Worm (Caenorhabditis elegans) whole organism, L1 larva: ENCODE data around the gene sluh-7.

ENCODE experiments used
- C34B4.2 ChIP-seq: sonication (generic microtip); optimal IDR thresholded peaks from 2 replicates; lab custom pipeline; 2017; ENCODE audit warnings: mild to moderate bottlenecking, missing genetic modification characterization, missing compliant biosample characterization
- F16B12.6 ChIP-seq: fragments of 150-350 bp; optimal IDR thresholded peaks from 2 replicates; lab custom pipeline; 2014; ENCODE audit warnings: missing biosample characterization, missing genetic modification characterization
- Y116A8C.19 ChIP-seq: sonication (generic microtip); optimal IDR thresholded peaks from 2 replicates; lab custom pipeline; 2016; ENCODE audit warnings: missing compliant biosample characterization, missing genetic modification characterization, borderline replicate concordance
- ama-1 ChIP-seq: fragments of 150-350 bp; optimal IDR thresholded peaks from 2 replicates; lab custom pipeline; 2014
- ceh-8 ChIP-seq: fragments of 200-800 bp; sonication (Bioruptor generic); optimal IDR thresholded peaks from 2 replicates; lab custom pipeline; 2018; ENCODE audit warnings: mild to moderate bottlenecking, missing genetic modification characterization, moderate library complexity, missing compliant biosample characterization
- ceh-82 ChIP-seq, 3 experiments: fragments of 150-350 bp in 1 of 3; sonication (generic microtip) in 2 of 3; optimal IDR thresholded peaks; 2 replicates each; lab custom pipeline; 2014 to 2017; ENCODE audit warnings: missing biosample characterization in 3 of 3, missing genetic modification characterization in 3 of 3
- ceh-88 ChIP-seq: fragments of 200-800 bp; sonication (Bioruptor generic); IDR thresholded peaks from 2 replicates; pipeline ENCODE4 v1.3.6; 2022; ENCODE audit warnings: missing genetic modification characterization, missing compliant biosample characterization
- ceh-90 ChIP-seq: sonication (generic microtip); optimal IDR thresholded peaks from 2 replicates; lab custom pipeline; 2016; ENCODE audit warnings: missing genetic modification characterization, missing compliant biosample characterization
- dpl-1 ChIP-seq, 3 experiments: fragments of 150-350 bp in 2 of 3; sonication (generic microtip) in 1 of 3; optimal IDR thresholded peaks; 2 replicates each; lab custom pipeline; 2014 to 2017; ENCODE audit warnings: missing biosample characterization in 3 of 3, missing genetic modification characterization in 3 of 3, missing genetic modification reagents in 3 of 3
- efl-1 ChIP-seq, 4 experiments: fragments of 150-350 bp; optimal IDR thresholded peaks in 3 of 4; peaks in 1 of 4; 1 replicate in 1 of 4; 2 replicates in 3 of 4; lab custom pipeline; 2014; ENCODE audit warnings: missing biosample characterization in 2 of 4, missing genetic modification characterization in 2 of 4, missing genetic modification reagents in 2 of 4
- efl-3 ChIP-seq: fragments of 200-800 bp; sonication (Bioruptor generic); optimal IDR thresholded peaks from 2 replicates; lab custom pipeline; 2018; ENCODE audit warnings: mild to moderate bottlenecking, missing genetic modification characterization, missing compliant biosample characterization
- egl-27 ChIP-seq, 2 experiments: fragments of 150-350 bp in 1 of 2; sonication (generic microtip); optimal IDR thresholded peaks; 3 replicates each; lab custom pipeline; 2017 to 2018; ENCODE audit warnings: missing biosample characterization in 2 of 2, missing genetic modification characterization in 2 of 2, missing genetic modification reagents in 2 of 2
- elt-2 ChIP-seq: sonication (generic microtip); optimal IDR thresholded peaks from 2 replicates; lab custom pipeline; 2016; ENCODE audit warnings: missing genetic modification characterization, mild to moderate bottlenecking, inconsistent platforms, missing compliant biosample characterization, missing genetic modification reagents
- elt-3 ChIP-seq, 6 experiments: fragments of 150-350 bp in 1 of 6; sonication (generic microtip); optimal IDR thresholded peaks; 2 replicates each; lab custom pipeline; 2017 to 2018; ENCODE audit warnings: missing biosample characterization in 6 of 6, missing genetic modification characterization in 6 of 6, inconsistent platforms in 1 of 6
- ets-5 ChIP-seq: fragments of 200-800 bp; sonication (Bioruptor generic); IDR thresholded peaks from 2 replicates; pipeline ENCODE4 v1.3.6; 2022; ENCODE audit warnings: missing genetic modification characterization, missing compliant biosample characterization
- fkh-4 ChIP-seq: sonication (generic microtip); optimal IDR thresholded peaks from 2 replicates; lab custom pipeline; 2016; ENCODE audit warnings: missing compliant biosample characterization, missing genetic modification characterization, borderline replicate concordance
- grh-1 ChIP-seq: fragments of 200-800 bp; sonication (Bioruptor generic); IDR thresholded peaks from 2 replicates; pipeline ENCODE4 v1.3.6; 2022; ENCODE audit warnings: missing genetic modification reagents, missing genetic modification characterization, missing compliant biosample characterization
- hlh-4 ChIP-seq: sonication (generic microtip); optimal IDR thresholded peaks from 2 replicates; lab custom pipeline; 2016; ENCODE audit warnings: mild to moderate bottlenecking, missing genetic modification characterization, missing compliant biosample characterization
- hpl-2 ChIP-seq: fragments of 150-350 bp; optimal IDR thresholded peaks from 2 replicates; lab custom pipeline; 2014; ENCODE audit warnings: missing biosample characterization, missing genetic modification reagents, missing genetic modification characterization
- irx-1 ChIP-seq: sonication (generic microtip); optimal IDR thresholded peaks from 2 replicates; lab custom pipeline; 2016; ENCODE audit warnings: missing genetic modification characterization, missing compliant biosample characterization
- isw-1 ChIP-seq: fragments of 200-800 bp; sonication (Bioruptor generic); IDR thresholded peaks from 2 replicates; pipeline ENCODE4 v1.3.6; 2022; ENCODE audit warnings: missing genetic modification characterization, missing compliant biosample characterization
- lin-35 ChIP-seq, 2 experiments: fragments of 150-350 bp; optimal IDR thresholded peaks; 2 replicates each; lab custom pipeline; 2014; ENCODE audit warnings: missing biosample characterization in 2 of 2, missing genetic modification characterization in 2 of 2, missing genetic modification reagents in 2 of 2
- mep-1 ChIP-seq: fragments of 150-350 bp; optimal IDR thresholded peaks from 2 replicates; lab custom pipeline; 2014; ENCODE audit warnings: missing biosample characterization, missing genetic modification characterization
- nhr-20 ChIP-seq: sonication (generic microtip); optimal IDR thresholded peaks from 2 replicates; lab custom pipeline; 2016; ENCODE audit warnings: mild to moderate bottlenecking, missing genetic modification characterization, missing compliant biosample characterization
- nhr-237 ChIP-seq: fragments of 150-350 bp; optimal IDR thresholded peaks from 2 replicates; lab custom pipeline; 2014; ENCODE audit warnings: missing biosample characterization, missing genetic modification characterization
- nhr-28 ChIP-seq: fragments of 150-350 bp; optimal IDR thresholded peaks from 2 replicates; lab custom pipeline; 2014; ENCODE audit warnings: missing biosample characterization, missing genetic modification characterization
- nhr-77 ChIP-seq: fragments of 150-350 bp; optimal IDR thresholded peaks from 2 replicates; lab custom pipeline; 2014; ENCODE audit warnings: missing biosample characterization, missing genetic modification characterization
- nhr-85 ChIP-seq: sonication (generic microtip); peaks from one replicate; lab custom pipeline; 2016; ENCODE audit warnings: missing genetic modification characterization, inconsistent platforms, missing compliant biosample characterization
- pax-3 ChIP-seq: fragments of 200-800 bp; sonication (Bioruptor generic); optimal IDR thresholded peaks from 2 replicates; lab custom pipeline; 2018; ENCODE audit warnings: mild to moderate bottlenecking, missing genetic modification characterization, moderate library complexity, missing compliant biosample characterization
- rnt-1 ChIP-seq: sonication (generic microtip); optimal IDR thresholded peaks from 2 replicates; lab custom pipeline; 2016; ENCODE audit warnings: mild to moderate bottlenecking, missing genetic modification characterization, moderate library complexity, missing compliant biosample characterization
- skn-1 ChIP-seq: fragments of 150-350 bp; optimal IDR thresholded peaks from 2 replicates; lab custom pipeline; 2014; ENCODE audit warnings: missing biosample characterization, missing genetic modification characterization
- snpc-4 ChIP-seq: fragments of 150-350 bp; optimal IDR thresholded peaks from 2 replicates; lab custom pipeline; 2014; ENCODE audit warnings: missing biosample characterization, missing genetic modification characterization
- sptf-1 ChIP-seq: fragments of 150-350 bp; optimal IDR thresholded peaks from 2 replicates; lab custom pipeline; 2014; ENCODE audit warnings: missing biosample characterization, missing genetic modification characterization
- swsn-7 ChIP-seq: sonication (generic microtip); optimal IDR thresholded peaks from 2 replicates; lab custom pipeline; 2016; ENCODE audit warnings: missing genetic modification characterization, missing compliant biosample characterization
- tbx-2 ChIP-seq: sonication (generic microtip); optimal IDR thresholded peaks from 2 replicates; lab custom pipeline; 2016; ENCODE audit warnings: missing genetic modification characterization, missing compliant biosample characterization
- tlp-1 ChIP-seq: fragments of 150-350 bp; optimal IDR thresholded peaks from 2 replicates; lab custom pipeline; 2014; ENCODE audit warnings: missing biosample characterization, missing genetic modification characterization
- unc-130 ChIP-seq: fragments of 150-350 bp; optimal IDR thresholded peaks from 2 replicates; lab custom pipeline; 2017; ENCODE audit warnings: missing biosample characterization, missing genetic modification characterization, inconsistent platforms
- unc-30 ChIP-seq: sonication (generic microtip); optimal IDR thresholded peaks from 2 replicates; lab custom pipeline; 2017; ENCODE audit warnings: missing biosample characterization, missing genetic modification characterization
- unc-62 ChIP-seq: fragments of 150-350 bp; optimal IDR thresholded peaks from 2 replicates; lab custom pipeline; 2014; ENCODE audit warnings: missing biosample characterization, missing genetic modification reagents, missing genetic modification characterization
- vab-15 ChIP-seq: sonication (generic microtip); optimal IDR thresholded peaks from 2 replicates; lab custom pipeline; 2017; ENCODE audit warnings: missing genotype, mild to moderate bottlenecking, missing genetic modification characterization, missing compliant biosample characterization
- xbp-1 ChIP-seq: sonication (generic microtip); optimal IDR thresholded peaks from 2 replicates; lab custom pipeline; 2016; ENCODE audit warnings: missing genetic modification characterization, missing compliant biosample characterization
- zip-4 ChIP-seq: fragments of 200-800 bp; sonication (Bioruptor generic); optimal IDR thresholded peaks from 2 replicates; lab custom pipeline; 2018; ENCODE audit warnings: mild to moderate bottlenecking, missing genetic modification characterization, moderate library complexity, missing compliant biosample characterization

Gene sluh-7

DNA sequence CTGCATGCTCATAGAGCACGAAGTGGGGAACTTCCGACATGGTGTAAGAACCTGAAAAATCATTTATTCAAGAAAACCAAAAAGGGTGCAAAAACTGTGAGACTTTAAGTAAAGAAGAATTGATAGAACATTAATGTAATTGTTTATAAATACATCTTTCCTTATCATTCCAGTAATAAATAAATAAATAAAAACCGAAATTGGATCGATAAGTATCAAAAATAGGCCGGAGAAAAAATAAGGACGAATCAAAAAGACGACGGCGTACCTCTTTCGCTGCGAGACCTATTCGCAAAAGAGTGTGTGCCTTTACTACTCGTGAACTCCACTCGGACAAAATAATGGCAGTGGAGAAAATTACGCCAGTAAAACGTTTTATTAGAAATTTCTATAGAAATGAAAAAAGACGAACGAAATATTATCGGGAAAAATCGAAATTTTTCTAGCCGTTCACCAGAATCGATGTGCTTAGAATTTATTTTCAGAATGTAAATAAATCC is 2.6 kb downstream of the sluh-7 start, which contains the start of gene nol-56 (continued):
- TF ChIP-seq elt-3 (tag; optimal IDR thresholded peaks at IDR 0.05; lab: Kevin White, UChicago) (peak in 2 of 6 experiments; percentile 44 to 47), elt-2 (tag; lab: Kevin White, UChicago) (peak; percentile 58), nhr-77 (tag; lab: Kevin White, UChicago) (peak; percentile 37), sptf-1 (tag; lab: Kevin White, UChicago) (no peak), irx-1 (tag; lab: Kevin White, UChicago) (peak; percentile 78), unc-30 (no peak), pax-3 (tag; lab: Kevin White, UChicago) (peak; percentile 49), unc-62 (no peak), swsn-7 (tag; lab: Kevin White, UChicago) (peak; percentile 92), nhr-28 (tag; lab: Kevin White, UChicago) (no peak), zip-4 (GFP tag; lab: Kevin White, UChicago) (peak; percentile 47), ceh-90 (tag; lab: Kevin White, UChicago) (peak; percentile 75), hpl-2 (peak; percentile 0), egl-27 (tag; optimal IDR thresholded peaks at IDR 0.05; lab: Kevin White, UChicago) (no peak), ceh-8 (GFP tag; lab: Kevin White, UChicago) (peak; percentile 54), xbp-1 (peak; percentile 92), skn-1 (tag; lab: Kevin White, UChicago) (peak; percentile 75), ets-5 (GFP tag; lab: Robert Waterston, UW) (no peak), tlp-1 (tag; lab: Kevin White, UChicago) (no peak), fkh-4 (tag; lab: Kevin White, UChicago) (peak; percentile 43), ceh-88 (GFP tag; lab: Robert Waterston, UW) (no peak; the same call in 1 of the 2 replicates), ceh-82 (tag; optimal IDR thresholded peaks at IDR 0.05; lab: Kevin White, UChicago) (peak; percentile 72 to 82 (median 73)), unc-130 (tag; lab: Kevin White, UChicago) (peak; percentile 85), F16B12.6 (tag; lab: Kevin White, UChicago) (peak; percentile 47), efl-3 (peak; percentile 43), tbx-2 (tag; lab: Kevin White, UChicago) (peak; percentile 89), grh-1 (GFP tag; lab: Robert Waterston, UW) (peak; percentile 70), vab-15 (no peak), snpc-4 (peak; percentile 69), Y116A8C.19 (peak; percentile 2), lin-35 (GFP tag; optimal IDR thresholded peaks at IDR 0.05; lab: Kevin White, UChicago) (peak; percentile 88 to 91), ama-1 (lab: Kevin White, UChicago) (no peak), hlh-4 (tag; lab: Kevin White, UChicago) (no peak), nhr-20 (peak; percentile 91), nhr-237 (tag; lab: Kevin White, UChicago) (peak; percentile 28), rnt-1 (tag; lab: Kevin White, UChicago) (peak; percentile 95), efl-1 (optimal IDR thresholded peaks at IDR 0.05; lab: Kevin White, UChicago) (peak; percentile 87 to 90), efl-1 (GFP tag; optimal IDR thresholded peaks at IDR 0.05 in 1 of 2; lab: Kevin White, UChicago) (peak; percentile 84 to 98), C34B4.2 (tag; lab: Kevin White, UChicago) (no peak), isw-1 (GFP tag; lab: Robert Waterston, UW) (peak; percentile 82)

DNA sequence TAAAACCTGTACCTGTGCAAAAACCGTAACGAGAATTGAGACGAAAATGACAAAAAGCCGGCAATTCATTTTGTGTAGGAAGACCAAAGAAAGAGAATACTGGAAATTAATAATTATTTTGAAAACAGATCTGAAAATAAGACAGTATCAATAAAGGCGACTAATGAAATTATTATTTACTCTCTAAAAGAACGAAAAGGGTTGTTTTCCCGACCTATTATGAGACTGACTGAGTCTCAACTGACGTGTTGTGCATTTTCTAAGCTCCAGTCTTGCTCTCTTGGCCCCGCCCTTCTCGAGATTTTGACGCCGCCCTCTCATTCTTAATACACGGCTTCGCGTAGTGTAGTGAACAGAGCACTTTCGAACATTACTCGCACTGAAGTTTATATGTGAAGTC is 5.6 kb downstream of the sluh-7 start, which contains the start of gene K07C5.9:
TSS of gene K07C5.9 (minus strand) at position 101 of the 400 bp plus-strand sequence.
- no peak for TF ChIP-seq nhr-85
- TF ChIP-seq dpl-1 (GFP tag; optimal IDR thresholded peaks at IDR 0.05; lab: Kevin White, UChicago), result no peak
- no peak for TF ChIP-seq elt-3 (tag; optimal IDR thresholded peaks at IDR 0.05; lab: Kevin White, UChicago)
- no peak for TF ChIP-seq isw-1 (GFP tag; lab: Robert Waterston, UW)
- no peak for TF ChIP-seq ama-1 (lab: Kevin White, UChicago)
- TF ChIP-seq mep-1 (tag; lab: Kevin White, UChicago), result no peak
- TF ChIP-seq fkh-4 (tag; lab: Kevin White, UChicago), result no peak
- TF ChIP-seq efl-1 (optimal IDR thresholded peaks at IDR 0.05; lab: Kevin White, UChicago), result no peak
- TF ChIP-seq efl-1 (GFP tag; optimal IDR thresholded peaks at IDR 0.05 in 1 of 2; lab: Kevin White, UChicago), result peak in 1 of 2 experiments; percentile 33
- TF ChIP-seq unc-62, result no peak
